Worm (Caenorhabditis elegans) whole organism, young adult: ENCODE measurements around the gene gcc-2.
A peak's percentile ranks its signal among the peaks of the same experiment; 100 is the strongest.

Source experiments
- B0035.1 ChIP-seq: sonication (generic microtip); optimal IDR thresholded peaks from 2 replicates; lab custom pipeline; 2016; ENCODE audit warnings: missing genetic modification characterization, mild to moderate bottlenecking, missing compliant biosample characterization, missing genotype, missing genetic modification reagents
- B0336.3 ChIP-seq: fragments of 200-800 bp; sonication (Bioruptor generic); IDR thresholded peaks from 2 replicates; pipeline ENCODE4 v1.3.6; 2022; ENCODE audit warnings: missing genetic modification characterization, missing compliant biosample characterization
- D2030.7 ChIP-seq: fragments of 200-800 bp; sonication (Bioruptor generic); IDR thresholded peaks from 2 replicates; pipeline ENCODE4 v1.3.6; 2022; ENCODE audit warnings: missing genetic modification reagents, missing genetic modification characterization, missing compliant biosample characterization
- F22D6.2 ChIP-seq: sonication (generic microtip); optimal IDR thresholded peaks from 2 replicates; lab custom pipeline; 2016; ENCODE audit warnings: mild to moderate bottlenecking, missing genetic modification characterization, missing compliant biosample characterization
- F33H1.4 ChIP-seq: fragments of 200-800 bp; sonication (Bioruptor generic); IDR thresholded peaks from 2 replicates; pipeline ENCODE4 v1.3.6; 2022; ENCODE audit warnings: missing genetic modification reagents, missing genetic modification characterization, missing compliant biosample characterization
- F49E8.2 ChIP-seq: sonication (generic microtip); optimal IDR thresholded peaks from 3 replicates; lab custom pipeline; 2017; ENCODE audit warnings: missing genetic modification characterization, mild to moderate bottlenecking, missing compliant biosample characterization, antibody characterized with exemption, moderate library complexity; ENCODE audit not compliant: insufficient read depth
- F52B5.7 ChIP-seq: sonication (generic microtip); optimal IDR thresholded peaks from 2 replicates; lab custom pipeline; 2016; ENCODE audit warnings: mild to moderate bottlenecking, missing genetic modification characterization, missing compliant biosample characterization
- F55B11.4 ChIP-seq: sonication (generic microtip); optimal IDR thresholded peaks from 2 replicates; lab custom pipeline; 2016; ENCODE audit warnings: missing compliant biosample characterization, missing genetic modification characterization, borderline replicate concordance; ENCODE audit not compliant: insufficient read depth
- K12H6.12 ChIP-seq: fragments of 200-800 bp; sonication (Bioruptor generic); optimal IDR thresholded peaks from 2 replicates; lab custom pipeline; 2018; ENCODE audit warnings: mild to moderate bottlenecking, missing genetic modification characterization, missing compliant biosample characterization
- Y67H2A.10 ChIP-seq: fragments of 200-800 bp; sonication (Bioruptor generic); conservative IDR thresholded peaks from 2 replicates; pipeline ENCODE4 v1.3.6; 2022; ENCODE audit warnings: missing genetic modification reagents, missing genetic modification characterization, missing compliant biosample characterization
- atf-7 ChIP-seq: sonication (generic microtip); optimal IDR thresholded peaks from 2 replicates; lab custom pipeline; 2017; ENCODE audit warnings: mild to moderate bottlenecking, missing genetic modification characterization, missing compliant biosample characterization
- attf-5 ChIP-seq: fragments of 200-800 bp; sonication (Bioruptor generic); optimal IDR thresholded peaks from 2 replicates; lab custom pipeline; 2018; ENCODE audit warnings: mild to moderate bottlenecking, missing genetic modification characterization, missing compliant biosample characterization
- bed-1 ChIP-seq: fragments of 200-800 bp; sonication (Bioruptor generic); IDR thresholded peaks from 2 replicates; pipeline ENCODE4 v1.3.6; 2022; ENCODE audit warnings: missing genetic modification reagents, missing genetic modification characterization, missing compliant biosample characterization
- bed-2 ChIP-seq: fragments of 200-800 bp; sonication (Bioruptor generic); IDR thresholded peaks from 2 replicates; pipeline ENCODE4 v1.3.6; 2022; ENCODE audit warnings: missing genetic modification reagents, missing genetic modification characterization, missing compliant biosample characterization
- ccch-3 ChIP-seq: fragments of 200-800 bp; sonication (Bioruptor generic); optimal IDR thresholded peaks from 2 replicates; lab custom pipeline; 2018; ENCODE audit warnings: mild to moderate bottlenecking, missing genetic modification characterization, missing compliant biosample characterization
- cebp-1 ChIP-seq, 2 experiments: fragments of 200-800 bp in 1 of 2; sonication (Bioruptor generic) in 1 of 2; sonication (generic microtip) in 1 of 2; IDR thresholded peaks in 1 of 2; optimal IDR thresholded peaks in 1 of 2; 2 replicates each; pipeline versions ENCODE4 v1.3.6 to Lab custom; 2017 to 2022; ENCODE audit warnings: missing compliant biosample characterization in 2 of 2, missing genetic modification characterization in 2 of 2, mild to moderate bottlenecking in 1 of 2, missing genetic modification reagents in 1 of 2, moderate library complexity in 1 of 2
- ceh-100 ChIP-seq: fragments of 200-800 bp; sonication (Bioruptor generic); IDR thresholded peaks from 2 replicates; pipeline ENCODE4 v1.3.6; 2022; ENCODE audit warnings: missing genetic modification reagents, missing genetic modification characterization, missing compliant biosample characterization
- ceh-27 ChIP-seq: fragments of 200-800 bp; sonication (Bioruptor generic); optimal IDR thresholded peaks from 2 replicates; lab custom pipeline; 2018; ENCODE audit warnings: mild to moderate bottlenecking, missing genetic modification characterization, moderate library complexity, missing compliant biosample characterization
- ceh-40 ChIP-seq: fragments of 200-800 bp; sonication (Bioruptor generic); IDR thresholded peaks from 2 replicates; pipeline ENCODE4 v1.3.6; 2022; ENCODE audit warnings: missing genetic modification characterization, missing compliant biosample characterization
- die-1 ChIP-seq: sonication (generic microtip); optimal IDR thresholded peaks from 2 replicates; lab custom pipeline; 2016; ENCODE audit warnings: missing genotype, mild to moderate bottlenecking, missing genetic modification characterization, missing compliant biosample characterization
- efl-1 ChIP-seq: fragments of 150-350 bp; optimal IDR thresholded peaks from 2 replicates; lab custom pipeline; 2014; ENCODE audit warnings: missing biosample characterization, missing genetic modification reagents, missing genetic modification characterization
- egrh-3 ChIP-seq: fragments of 200-800 bp; sonication (Bioruptor generic); IDR thresholded peaks from 2 replicates; pipeline ENCODE4 v1.3.6; 2022; ENCODE audit warnings: missing genetic modification reagents, missing genetic modification characterization, missing compliant biosample characterization
- hmg-1.2 ChIP-seq: fragments of 200-800 bp; sonication (Bioruptor generic); IDR thresholded peaks from 2 replicates; pipeline ENCODE4 v1.3.6; 2022; ENCODE audit warnings: missing genetic modification reagents, missing genetic modification characterization, missing compliant biosample characterization
- hrde-1 ChIP-seq: sonication (generic microtip); optimal IDR thresholded peaks from 2 replicates; lab custom pipeline; 2016; ENCODE audit warnings: missing genetic modification characterization, mild to moderate bottlenecking, missing compliant biosample characterization, moderate library complexity, missing genotype, missing genetic modification reagents, borderline replicate concordance
- let-526 ChIP-seq: fragments of 200-800 bp; sonication (Bioruptor generic); IDR thresholded peaks from 2 replicates; pipeline ENCODE4 v1.3.6; 2022; ENCODE audit warnings: missing genetic modification reagents, missing genetic modification characterization, missing compliant biosample characterization
- lin-26 ChIP-seq: fragments of 200-800 bp; sonication (Bioruptor generic); IDR thresholded peaks from 2 replicates; pipeline ENCODE4 v1.3.6; 2022; ENCODE audit warnings: missing genetic modification reagents, missing genetic modification characterization, missing compliant biosample characterization
- lin-35 ChIP-seq, 3 experiments: fragments of 150-350 bp in 2 of 3; sonication (generic microtip) in 1 of 3; optimal IDR thresholded peaks; 2 replicates each; lab custom pipeline; 2014 to 2018; ENCODE audit warnings: missing biosample characterization in 3 of 3, missing genetic modification characterization in 3 of 3, missing genetic modification reagents in 3 of 3
- lin-54 ChIP-seq: fragments of 200-800 bp; sonication (Bioruptor generic); optimal IDR thresholded peaks from 2 replicates; lab custom pipeline; 2018; ENCODE audit warnings: mild to moderate bottlenecking, missing genetic modification characterization, missing compliant biosample characterization
- madf-3 ChIP-seq: fragments of 200-800 bp; sonication (Bioruptor generic); IDR thresholded peaks from 2 replicates; pipeline ENCODE4 v1.3.6; 2022; ENCODE audit warnings: missing genetic modification reagents, missing genetic modification characterization, missing compliant biosample characterization
- mxl-1 ChIP-seq: sonication (generic microtip); optimal IDR thresholded peaks from 2 replicates; lab custom pipeline; 2016; ENCODE audit warnings: missing genetic modification characterization, missing compliant biosample characterization
- nfya-1 ChIP-seq: sonication (generic microtip); optimal IDR thresholded peaks from 2 replicates; lab custom pipeline; 2017; ENCODE audit warnings: antibody characterized with exemption, missing compliant biosample characterization, missing genetic modification characterization, borderline replicate concordance; ENCODE audit not compliant: insufficient read depth
- nfya-2 ChIP-seq: fragments of 200-800 bp; sonication (Bioruptor generic); IDR thresholded peaks from 2 replicates; pipeline ENCODE4 v1.3.6; 2022; ENCODE audit warnings: missing genetic modification reagents, missing genetic modification characterization, missing compliant biosample characterization
- nfyb-1 ChIP-seq: fragments of 200-800 bp; sonication (Bioruptor generic); IDR thresholded peaks from 2 replicates; pipeline ENCODE4 v1.3.6; 2022; ENCODE audit warnings: missing genetic modification reagents, missing genetic modification characterization, missing compliant biosample characterization
- nhr-80 ChIP-seq: sonication (generic microtip); optimal IDR thresholded peaks from 2 replicates; lab custom pipeline; 2016; ENCODE audit warnings: missing genetic modification characterization, missing compliant biosample characterization
- nhr-90 ChIP-seq: sonication (generic microtip); optimal IDR thresholded peaks from 2 replicates; lab custom pipeline; 2016; ENCODE audit warnings: missing genotype, mild to moderate bottlenecking, missing genetic modification characterization, missing compliant biosample characterization
- pbrm-1 ChIP-seq: fragments of 200-800 bp; sonication (Bioruptor generic); IDR thresholded peaks from 2 replicates; pipeline ENCODE4 v1.3.6; 2022; ENCODE audit warnings: missing genetic modification reagents, missing genetic modification characterization, missing compliant biosample characterization
- pha-4 ChIP-seq: fragments of 150-350 bp; sonication (generic microtip); optimal IDR thresholded peaks from 2 replicates; lab custom pipeline; 2014; ENCODE audit warnings: missing biosample characterization, missing genetic modification reagents, missing genetic modification characterization
- sptf-2 ChIP-seq: fragments of 200-800 bp; sonication (Bioruptor generic); optimal IDR thresholded peaks from 2 replicates; lab custom pipeline; 2018; ENCODE audit warnings: mild to moderate bottlenecking, missing genetic modification characterization, missing compliant biosample characterization
- tbp1 ChIP-seq: fragments of 200-800 bp; sonication (Bioruptor generic); optimal IDR thresholded peaks from 2 replicates; lab custom pipeline; 2018; ENCODE audit warnings: mild to moderate bottlenecking, missing genetic modification characterization, missing compliant biosample characterization
- tbx-9 ChIP-seq: sonication (generic microtip); optimal IDR thresholded peaks from 2 replicates; lab custom pipeline; 2016; ENCODE audit warnings: borderline replicate concordance, missing genetic modification characterization, inconsistent platforms, missing compliant biosample characterization
- unc-130 ChIP-seq: sonication (generic microtip); optimal IDR thresholded peaks from 2 replicates; lab custom pipeline; 2016; ENCODE audit warnings: missing genetic modification reagents, missing genetic modification characterization, missing compliant biosample characterization
- zim-3 ChIP-seq: sonication (generic microtip); optimal IDR thresholded peaks from 2 replicates; lab custom pipeline; 2017; ENCODE audit warnings: mild to moderate bottlenecking, missing genetic modification characterization, moderate library complexity, missing compliant biosample characterization
- ztf-3 ChIP-seq: fragments of 200-800 bp; sonication (Bioruptor generic); optimal IDR thresholded peaks from 2 replicates; lab custom pipeline; 2018; ENCODE audit warnings: mild to moderate bottlenecking, missing genetic modification characterization, missing compliant biosample characterization
- ztf-6 ChIP-seq: fragments of 200-800 bp; sonication (Bioruptor generic); IDR thresholded peaks from 2 replicates; pipeline ENCODE4 v1.3.6; 2022; ENCODE audit warnings: missing genetic modification reagents, missing genetic modification characterization, missing compliant biosample characterization

The gcc-2 gene

DNA sequence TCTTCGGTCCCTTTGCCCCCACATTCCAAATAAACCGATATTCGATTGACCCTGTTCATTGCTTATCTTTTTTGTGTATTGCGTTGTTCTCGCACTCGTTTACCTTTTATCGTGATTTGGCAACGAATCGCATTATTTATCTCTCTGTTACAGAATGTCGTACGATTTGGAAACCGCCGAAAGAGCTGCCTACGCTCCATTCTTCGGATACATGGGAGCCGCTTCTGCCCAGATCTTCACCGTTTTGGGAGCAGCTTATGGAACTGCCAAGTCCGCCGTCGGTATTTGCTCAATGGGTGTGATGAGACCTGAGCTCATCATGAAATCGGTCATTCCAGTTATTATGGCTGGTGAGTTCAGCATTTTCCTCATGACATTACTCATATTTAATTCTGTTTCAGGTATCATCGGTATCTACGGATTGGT, 20.1 kb upstream of the gcc-2 start, which contains the start of gene vha-2 (continued):
- TF ChIP-seq ztf-3 (GFP tag; lab: Kevin White, UChicago) (no peak), ceh-40 (0 out of 2 replicates have a peak, but pooled peaks have one; percentile 8), F49E8.2 (tag; lab: Kevin White, UChicago) (peak; percentile 54), ztf-6 (GFP tag; lab: Robert Waterston, UW) (no peak), mxl-1 (tag; lab: Kevin White, UChicago) (no peak), nfya-1 (tag; lab: Kevin White, UChicago) (no peak), F22D6.2 (tag; lab: Kevin White, UChicago) (no peak), atf-7 (tag; lab: Kevin White, UChicago) (peak; percentile 40), pbrm-1 (GFP tag; lab: Robert Waterston, UW) (peak; percentile 75), K12H6.12 (tag; lab: Kevin White, UChicago) (no peak)

DNA sequence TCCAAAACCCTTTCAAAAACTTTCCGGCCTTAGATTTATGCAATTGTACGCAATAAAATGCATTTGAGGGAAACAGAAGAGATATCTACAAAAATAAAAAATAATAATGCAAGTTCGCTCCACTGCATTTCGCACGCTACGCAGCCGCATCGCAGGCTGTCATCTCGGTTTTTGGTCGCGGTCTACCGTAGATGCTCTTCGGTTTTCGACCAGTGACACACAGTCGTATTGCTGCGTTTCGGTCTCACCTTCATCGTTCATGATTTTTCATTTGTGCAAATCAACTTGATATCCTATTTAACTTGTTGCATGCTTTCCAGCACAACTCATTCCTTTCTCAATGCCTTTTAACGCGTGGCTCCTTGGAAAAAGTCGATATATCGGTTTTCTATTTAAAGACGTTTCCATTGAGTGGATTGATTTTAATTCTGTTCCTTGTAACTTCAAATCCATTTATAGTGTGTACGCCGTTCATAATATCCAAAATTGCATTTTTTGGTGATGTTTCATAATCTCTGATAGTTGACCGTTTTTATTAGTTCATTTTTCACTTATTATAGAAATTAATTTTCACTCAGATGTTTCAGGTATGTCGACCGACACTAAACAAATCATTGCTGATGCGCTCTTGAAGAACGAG, 18.8 kb upstream of the gcc-2 start, which contains the start of gene vha-1:
Gene vha-1, plus strand, starts transcription at position 590 of the 640 bp plus-strand sequence.
- TF ChIP-seq ztf-6 (GFP tag; lab: Robert Waterston, UW) (0 out of 2 replicates have a peak, but pooled peaks have one; percentile 45), D2030.7 (GFP tag; lab: Robert Waterston, UW) (peak; percentile 47; the same call in 1 of the 2 replicates), madf-3 (GFP tag; lab: Robert Waterston, UW) (peak; percentile 100), pha-4 (tag; lab: Kevin White, UChicago) (peak; percentile 92), tbx-9 (tag; lab: Kevin White, UChicago) (no peak), hmg-1.2 (GFP tag; lab: Robert Waterston, UW) (peak; percentile 41; the same call in 1 of the 2 replicates), F52B5.7 (tag; lab: Kevin White, UChicago) (no peak), zim-3 (tag; lab: Kevin White, UChicago) (no peak), nfya-2 (GFP tag; lab: Robert Waterston, UW) (no peak), lin-26 (GFP tag; lab: Robert Waterston, UW) (peak; percentile 75), ceh-27 (GFP tag; lab: Kevin White, UChicago) (peak; percentile 87), hrde-1 (tag; lab: Kevin White, UChicago) (no peak), attf-5 (GFP tag; lab: Kevin White, UChicago) (peak; percentile 95), tbp1 (GFP tag; lab: Kevin White, UChicago) (peak; percentile 62), egrh-3 (GFP tag; lab: Robert Waterston, UW) (peak; percentile 26; the same call in 1 of the 2 replicates), nfyb-1 (peak; percentile 67; the same call in 1 of the 2 replicates), bed-2 (GFP tag; lab: Robert Waterston, UW) (no peak), atf-7 (tag; lab: Kevin White, UChicago) (peak; percentile 8), mxl-1 (tag; lab: Kevin White, UChicago) (no peak), F33H1.4 (GFP tag; lab: Robert Waterston, UW) (peak; percentile 34), F55B11.4 (tag; lab: Kevin White, UChicago) (no peak), lin-35 (GFP tag; optimal IDR thresholded peaks at IDR 0.05; lab: Kevin White, UChicago) (peak in 1 of 3 experiments; percentile 55), efl-1 (peak; percentile 27), lin-54 (GFP tag; lab: Kevin White, UChicago) (peak; percentile 70), cebp-1 (GFP tag; IDR thresholded peaks at IDR 0.05; lab: Robert Waterston, UW) (0 out of 2 replicates have a peak, but pooled peaks have one; percentile 38), cebp-1 (tag; optimal IDR thresholded peaks at IDR 0.05; lab: Kevin White, UChicago) (peak; percentile 74), bed-1 (GFP tag; lab: Robert Waterston, UW) (no peak), nhr-90 (tag; lab: Kevin White, UChicago) (peak; percentile 76), ceh-100 (GFP tag; lab: Robert Waterston, UW) (peak; percentile 77), ccch-3 (GFP tag; lab: Kevin White, UChicago) (no peak), die-1 (tag; lab: Kevin White, UChicago) (peak; percentile 30), B0336.3 (GFP tag; lab: Robert Waterston, UW) (0 out of 2 replicates have a peak, but pooled peaks have one; percentile 54), nhr-80 (tag; lab: Kevin White, UChicago) (peak; percentile 98), sptf-2 (GFP tag; lab: Kevin White, UChicago) (no peak), let-526 (no peak), B0035.1 (no peak), unc-130 (GFP tag; lab: Kevin White, UChicago) (no peak), Y67H2A.10 (peak; percentile 93)
